Worm (Caenorhabditis elegans) whole organism, young adult: ENCODE measurements around the gene gcy-33.
A peak's percentile ranks its signal among the peaks of the same experiment; 100 is the strongest.

Source experiments
- F33H1.4 ChIP-seq: fragments of 200-800 bp; sonication (Bioruptor generic); IDR thresholded peaks from 2 replicates; pipeline ENCODE4 v1.3.6; 2022; ENCODE audit warnings: missing genetic modification reagents, missing genetic modification characterization, missing compliant biosample characterization
- F39B2.1 ChIP-seq: fragments of 200-800 bp; sonication (Bioruptor generic); IDR thresholded peaks from 2 replicates; pipeline ENCODE4 v1.3.6; 2022; ENCODE audit warnings: missing genetic modification reagents, missing genetic modification characterization, missing compliant biosample characterization
- F52B5.7 ChIP-seq: sonication (generic microtip); optimal IDR thresholded peaks from 2 replicates; lab custom pipeline; 2016; ENCODE audit warnings: mild to moderate bottlenecking, missing genetic modification characterization, missing compliant biosample characterization
- F57A8.1 ChIP-seq: fragments of 200-800 bp; sonication (Bioruptor generic); optimal IDR thresholded peaks from 2 replicates; lab custom pipeline; 2018; ENCODE audit warnings: mild to moderate bottlenecking, missing genetic modification characterization, moderate library complexity, missing compliant biosample characterization
- K11D2.4 ChIP-seq: fragments of 200-800 bp; sonication (Bioruptor generic); IDR thresholded peaks from 2 replicates; pipeline ENCODE4 v1.3.6; 2022; ENCODE audit warnings: missing genetic modification reagents, missing genetic modification characterization, missing compliant biosample characterization
- K12H6.12 ChIP-seq: fragments of 200-800 bp; sonication (Bioruptor generic); optimal IDR thresholded peaks from 2 replicates; lab custom pipeline; 2018; ENCODE audit warnings: mild to moderate bottlenecking, missing genetic modification characterization, missing compliant biosample characterization
- Y53F4B.3 ChIP-seq: fragments of 200-800 bp; sonication (Bioruptor generic); IDR thresholded peaks from 2 replicates; pipeline ENCODE4 v1.3.6; 2022; ENCODE audit warnings: missing genetic modification reagents, missing genetic modification characterization, missing compliant biosample characterization
- Y56A3A.18 ChIP-seq: fragments of 200-800 bp; sonication (Bioruptor generic); IDR thresholded peaks from 2 replicates; pipeline ENCODE4 v1.3.6; 2022; ENCODE audit warnings: missing genetic modification reagents, missing genetic modification characterization, missing compliant biosample characterization
- Y67H2A.10 ChIP-seq: fragments of 200-800 bp; sonication (Bioruptor generic); conservative IDR thresholded peaks from 2 replicates; pipeline ENCODE4 v1.3.6; 2022; ENCODE audit warnings: missing genetic modification reagents, missing genetic modification characterization, missing compliant biosample characterization
- Y79H2A.3 ChIP-seq: fragments of 200-800 bp; sonication (Bioruptor generic); conservative IDR thresholded peaks from 2 replicates; pipeline ENCODE4 v1.3.6; 2022; ENCODE audit warnings: missing genetic modification reagents, missing genetic modification characterization, missing compliant biosample characterization
- atf-7 ChIP-seq: sonication (generic microtip); optimal IDR thresholded peaks from 2 replicates; lab custom pipeline; 2017; ENCODE audit warnings: mild to moderate bottlenecking, missing genetic modification characterization, missing compliant biosample characterization
- attf-3 ChIP-seq: fragments of 200-800 bp; sonication (Bioruptor generic); conservative IDR thresholded peaks from 2 replicates; pipeline ENCODE4 v1.3.6; 2022; ENCODE audit warnings: missing genetic modification reagents, missing genetic modification characterization, missing compliant biosample characterization
- attf-6 ChIP-seq: fragments of 200-800 bp; sonication (Bioruptor generic); IDR thresholded peaks from 2 replicates; pipeline ENCODE4 v1.3.6; 2022; ENCODE audit warnings: missing genetic modification reagents, missing genetic modification characterization, missing compliant biosample characterization
- ccch-3 ChIP-seq: fragments of 200-800 bp; sonication (Bioruptor generic); optimal IDR thresholded peaks from 2 replicates; lab custom pipeline; 2018; ENCODE audit warnings: mild to moderate bottlenecking, missing genetic modification characterization, missing compliant biosample characterization
- ceh-100 ChIP-seq: fragments of 200-800 bp; sonication (Bioruptor generic); IDR thresholded peaks from 2 replicates; pipeline ENCODE4 v1.3.6; 2022; ENCODE audit warnings: missing genetic modification reagents, missing genetic modification characterization, missing compliant biosample characterization
- chd-7 ChIP-seq: sonication (generic microtip); optimal IDR thresholded peaks from 2 replicates; lab custom pipeline; 2016; ENCODE audit warnings: mild to moderate bottlenecking, missing genetic modification characterization, moderate library complexity, missing compliant biosample characterization
- efl-1 ChIP-seq: fragments of 150-350 bp; optimal IDR thresholded peaks from 2 replicates; lab custom pipeline; 2014; ENCODE audit warnings: missing biosample characterization, missing genetic modification reagents, missing genetic modification characterization
- egl-44 ChIP-seq: fragments of 200-800 bp; sonication (Bioruptor generic); IDR thresholded peaks from 2 replicates; pipeline ENCODE4 v1.3.6; 2022; ENCODE audit warnings: missing genetic modification reagents, missing genetic modification characterization, missing compliant biosample characterization
- ekl-4 ChIP-seq: fragments of 200-800 bp; sonication (Bioruptor generic); IDR thresholded peaks from 2 replicates; pipeline ENCODE4 v1.3.6; 2022; ENCODE audit warnings: missing genetic modification reagents, missing genetic modification characterization, missing compliant biosample characterization
- ets-4 ChIP-seq: fragments of 200-800 bp; sonication (Bioruptor generic); optimal IDR thresholded peaks from 2 replicates; lab custom pipeline; 2018; ENCODE audit warnings: mild to moderate bottlenecking, missing genetic modification characterization, missing compliant biosample characterization
- hlh-26 ChIP-seq: fragments of 200-800 bp; sonication (Bioruptor generic); conservative IDR thresholded peaks from 2 replicates; pipeline ENCODE4 v1.3.6; 2022; ENCODE audit warnings: missing genetic modification reagents, missing genetic modification characterization, missing compliant biosample characterization
- hmg-1.2 ChIP-seq: fragments of 200-800 bp; sonication (Bioruptor generic); IDR thresholded peaks from 2 replicates; pipeline ENCODE4 v1.3.6; 2022; ENCODE audit warnings: missing genetic modification reagents, missing genetic modification characterization, missing compliant biosample characterization
- let-526 ChIP-seq: fragments of 200-800 bp; sonication (Bioruptor generic); IDR thresholded peaks from 2 replicates; pipeline ENCODE4 v1.3.6; 2022; ENCODE audit warnings: missing genetic modification reagents, missing genetic modification characterization, missing compliant biosample characterization
- let-607 ChIP-seq, 2 experiments: fragments of 200-800 bp in 1 of 2; sonication (Bioruptor generic) in 1 of 2; sonication (generic microtip) in 1 of 2; optimal IDR thresholded peaks; 2 replicates each; lab custom pipeline; 2016 to 2018; ENCODE audit warnings: mild to moderate bottlenecking in 2 of 2, missing compliant biosample characterization in 2 of 2, missing genetic modification characterization in 2 of 2, moderate library complexity in 2 of 2, missing genotype in 1 of 2
- lin-26 ChIP-seq: fragments of 200-800 bp; sonication (Bioruptor generic); IDR thresholded peaks from 2 replicates; pipeline ENCODE4 v1.3.6; 2022; ENCODE audit warnings: missing genetic modification reagents, missing genetic modification characterization, missing compliant biosample characterization
- lin-35 ChIP-seq, 3 experiments: fragments of 150-350 bp in 2 of 3; sonication (generic microtip) in 1 of 3; optimal IDR thresholded peaks; 2 replicates each; lab custom pipeline; 2014 to 2018; ENCODE audit warnings: missing biosample characterization in 3 of 3, missing genetic modification characterization in 3 of 3, missing genetic modification reagents in 3 of 3
- lin-54 ChIP-seq: fragments of 200-800 bp; sonication (Bioruptor generic); optimal IDR thresholded peaks from 2 replicates; lab custom pipeline; 2018; ENCODE audit warnings: mild to moderate bottlenecking, missing genetic modification characterization, missing compliant biosample characterization
- lir-1 ChIP-seq: fragments of 200-800 bp; sonication (Bioruptor generic); conservative IDR thresholded peaks from 2 replicates; pipeline ENCODE4 v1.3.6; 2022; ENCODE audit warnings: missing genetic modification reagents, missing genetic modification characterization, missing compliant biosample characterization
- madf-10 ChIP-seq: sonication (generic microtip); optimal IDR thresholded peaks from 2 replicates; lab custom pipeline; 2016; ENCODE audit warnings: mild to moderate bottlenecking, missing genetic modification characterization, missing compliant biosample characterization
- madf-3 ChIP-seq: fragments of 200-800 bp; sonication (Bioruptor generic); IDR thresholded peaks from 2 replicates; pipeline ENCODE4 v1.3.6; 2022; ENCODE audit warnings: missing genetic modification reagents, missing genetic modification characterization, missing compliant biosample characterization
- madf-6 ChIP-seq: fragments of 200-800 bp; sonication (Bioruptor generic); IDR thresholded peaks from 2 replicates; pipeline ENCODE4 v1.3.6; 2022; ENCODE audit warnings: missing genetic modification reagents, missing genetic modification characterization, missing compliant biosample characterization
- mcd-1 ChIP-seq: fragments of 200-800 bp; sonication (Bioruptor generic); IDR thresholded peaks from 2 replicates; pipeline ENCODE4 v1.3.6; 2022; ENCODE audit warnings: missing genetic modification reagents, missing genetic modification characterization, missing compliant biosample characterization
- mxl-1 ChIP-seq: sonication (generic microtip); optimal IDR thresholded peaks from 2 replicates; lab custom pipeline; 2016; ENCODE audit warnings: missing genetic modification characterization, missing compliant biosample characterization
- nfya-1 ChIP-seq: sonication (generic microtip); optimal IDR thresholded peaks from 2 replicates; lab custom pipeline; 2017; ENCODE audit warnings: antibody characterized with exemption, missing compliant biosample characterization, missing genetic modification characterization, borderline replicate concordance; ENCODE audit not compliant: insufficient read depth
- pbrm-1 ChIP-seq: fragments of 200-800 bp; sonication (Bioruptor generic); IDR thresholded peaks from 2 replicates; pipeline ENCODE4 v1.3.6; 2022; ENCODE audit warnings: missing genetic modification reagents, missing genetic modification characterization, missing compliant biosample characterization
- rcor-1 ChIP-seq: fragments of 200-800 bp; sonication (Bioruptor generic); IDR thresholded peaks from 2 replicates; pipeline ENCODE4 v1.3.6; 2022; ENCODE audit warnings: missing genetic modification reagents, missing genetic modification characterization, missing compliant biosample characterization
- rec-8 ChIP-seq, 2 experiments: sonication (generic microtip); optimal IDR thresholded peaks; 2 replicates each; lab custom pipeline; 2016; ENCODE audit warnings: mild to moderate bottlenecking in 2 of 2, missing genetic modification characterization in 2 of 2, missing genetic modification reagents in 2 of 2, missing genotype in 2 of 2, missing biosample characterization in 1 of 2, missing compliant biosample characterization in 1 of 2, moderate library complexity in 1 of 2
- sea-2 ChIP-seq: fragments of 200-800 bp; sonication (Bioruptor generic); IDR thresholded peaks from 2 replicates; pipeline ENCODE4 v1.3.6; 2022; ENCODE audit warnings: missing genetic modification characterization, missing compliant biosample characterization
- snpc-4 ChIP-seq, 5 experiments: fragments of 150-350 bp in 1 of 5; sonication (generic microtip) in 4 of 5; optimal IDR thresholded peaks; 2 replicates each; lab custom pipeline; 2014 to 2018; ENCODE audit warnings: missing genetic modification characterization in 5 of 5, missing biosample characterization in 3 of 5, antibody characterized with exemption in 2 of 5, mild to moderate bottlenecking in 2 of 5, missing compliant biosample characterization in 2 of 5, missing genotype in 2 of 5, moderate library complexity in 2 of 5, missing genetic modification reagents in 1 of 5
- sptf-2 ChIP-seq: fragments of 200-800 bp; sonication (Bioruptor generic); optimal IDR thresholded peaks from 2 replicates; lab custom pipeline; 2018; ENCODE audit warnings: mild to moderate bottlenecking, missing genetic modification characterization, missing compliant biosample characterization
- tlf-1 ChIP-seq: fragments of 200-800 bp; sonication (Bioruptor generic); optimal IDR thresholded peaks from 2 replicates; lab custom pipeline; 2018; ENCODE audit warnings: mild to moderate bottlenecking, missing genetic modification characterization, missing compliant biosample characterization
- unc-130 ChIP-seq: sonication (generic microtip); optimal IDR thresholded peaks from 2 replicates; lab custom pipeline; 2016; ENCODE audit warnings: missing genetic modification reagents, missing genetic modification characterization, missing compliant biosample characterization
- zfh-2 ChIP-seq: fragments of 200-800 bp; sonication (Bioruptor generic); conservative IDR thresholded peaks from 2 replicates; pipeline ENCODE4 v1.3.6; 2022; ENCODE audit warnings: missing genetic modification reagents, missing genetic modification characterization, missing compliant biosample characterization
- zim-3 ChIP-seq: sonication (generic microtip); optimal IDR thresholded peaks from 2 replicates; lab custom pipeline; 2017; ENCODE audit warnings: mild to moderate bottlenecking, missing genetic modification characterization, moderate library complexity, missing compliant biosample characterization
- ztf-22 ChIP-seq: fragments of 200-800 bp; sonication (Bioruptor generic); optimal IDR thresholded peaks from 2 replicates; lab custom pipeline; 2018; ENCODE audit warnings: mild to moderate bottlenecking, missing genetic modification characterization, moderate library complexity, missing compliant biosample characterization

The gcy-33 gene

ce11 chrV:12004501-12004940 lies 2.9 kb upstream of the gcy-33 start (continued):
- TF ChIP-seq ekl-4 (GFP tag; lab: Robert Waterston, UW) (peak; percentile 82), efl-1 (no peak), chd-7 (no peak), atf-7 (tag; lab: Kevin White, UChicago) (peak; percentile 91), Y53F4B.3 (no peak), Y56A3A.18 (GFP tag; lab: Robert Waterston, UW) (peak; percentile 88; the same call in 1 of the 2 replicates), madf-6 (GFP tag; lab: Robert Waterston, UW) (peak; percentile 40; the same call in 1 of the 2 replicates), ccch-3 (GFP tag; lab: Kevin White, UChicago) (no peak), tlf-1 (peak; percentile 73), hmg-1.2 (GFP tag; lab: Robert Waterston, UW) (peak; percentile 26; the same call in 1 of the 2 replicates), attf-6 (GFP tag; lab: Robert Waterston, UW) (0 out of 2 replicates have a peak, but pooled peaks have one; percentile 26), K11D2.4 (GFP tag; lab: Robert Waterston, UW) (no peak), pbrm-1 (GFP tag; lab: Robert Waterston, UW) (peak; percentile 74; the same call in 1 of the 2 replicates), attf-3 (no peak), rec-8 (tag; optimal IDR thresholded peaks at IDR 0.05; lab: Kevin White, UChicago) (no peak), ets-4 (no peak), K12H6.12 (no peak), ceh-100 (GFP tag; lab: Robert Waterston, UW) (no peak), lin-35 (GFP tag; optimal IDR thresholded peaks at IDR 0.05; lab: Kevin White, UChicago) (no peak), snpc-4 (GFP tag; optimal IDR thresholded peaks at IDR 0.05; lab: Kevin White, UChicago) (no peak), snpc-4 (tag; optimal IDR thresholded peaks at IDR 0.05; lab: Kevin White, UChicago) (peak in 1 of 4 experiments; percentile 0), madf-10 (tag; lab: Kevin White, UChicago) (peak; percentile 64), Y67H2A.10 (GFP tag; lab: Robert Waterston, UW) (no peak), F57A8.1 (GFP tag; lab: Kevin White, UChicago) (no peak), F33H1.4 (no peak), egl-44 (GFP tag; lab: Robert Waterston, UW) (no peak), madf-3 (peak; percentile 76; the same call in 1 of the 2 replicates)

ce11 chrV:12002866-12003485 lies 1.4 kb upstream of the gcy-33 start, which contains the start of gene cpr-9:
Gene cpr-9 (plus strand): TSS chrV:12003053.
- TF ChIP-seq K11D2.4 (GFP tag; lab: Robert Waterston, UW) (no peak), sea-2 (GFP tag; lab: Robert Waterston, UW) (no peak), ztf-22 (GFP tag; lab: Kevin White, UChicago) (peak; percentile 8), unc-130 (no peak), lir-1 (GFP tag; lab: Robert Waterston, UW) (no peak), ets-4 (peak; percentile 22), chd-7 (no peak), sptf-2 (no peak), mxl-1 (tag; lab: Kevin White, UChicago) (no peak), Y79H2A.3 (GFP tag; lab: Robert Waterston, UW) (no peak), lin-54 (GFP tag; lab: Kevin White, UChicago) (peak; percentile 13), zfh-2 (GFP tag; lab: Robert Waterston, UW) (no peak), F39B2.1 (GFP tag; lab: Robert Waterston, UW) (no peak), attf-6 (GFP tag; lab: Robert Waterston, UW) (no peak), F57A8.1 (GFP tag; lab: Kevin White, UChicago) (no peak), mcd-1 (GFP tag; lab: Robert Waterston, UW) (no peak), F52B5.7 (tag; lab: Kevin White, UChicago) (no peak), zim-3 (tag; lab: Kevin White, UChicago) (no peak), nfya-1 (no peak), let-607 (tag; optimal IDR thresholded peaks at IDR 0.05; lab: Kevin White, UChicago) (no peak), lin-26 (GFP tag; lab: Robert Waterston, UW) (no peak), hlh-26 (no peak), snpc-4 (GFP tag; optimal IDR thresholded peaks at IDR 0.05; lab: Kevin White, UChicago) (no peak), snpc-4 (tag; optimal IDR thresholded peaks at IDR 0.05; lab: Kevin White, UChicago) (no peak), rcor-1 (GFP tag; lab: Robert Waterston, UW) (no peak), let-526 (GFP tag; lab: Robert Waterston, UW) (peak; percentile 54; the same call in 1 of the 2 replicates)
